Fruit fly (Drosophila melanogaster): ENCODE measurements around the gene ranshi.
A peak's percentile ranks its signal among the peaks of the same experiment; 100 is the strongest.

The ranshi gene

dm6 chr3R:8747134-8747870, 17.8 kb upstream of the ranshi start, which contains the start of the genes CG9801 and Nasp (continued):
- peak; percentile 62; the same call in 2 of the 3 replicates for TF ChIP-seq vnd (GFP tag; IDR thresholded peaks at IDR 0.05; ENCODE audit: partially characterized antibody)
- peak; percentile 44 for TF ChIP-seq slp2 (GFP tag; optimal IDR thresholded peaks at IDR 0.05)
- TF ChIP-seq ap (GFP tag; IDR thresholded peaks at IDR 0.05): no peak
- no peak for TF ChIP-seq Kr (GFP tag; optimal IDR thresholded peaks at IDR 0.05)
- TF ChIP-seq Sox102F (GFP tag; optimal IDR thresholded peaks at IDR 0.05): no peak
- peak; percentile 79 for TF ChIP-seq CG13287 (GFP tag; IDR thresholded peaks at IDR 0.05; ENCODE audit: partially characterized antibody)
- no peak for TF ChIP-seq salm (tag; optimal IDR thresholded peaks at IDR 0.05)
- TF ChIP-seq ash1 (GFP tag; optimal IDR thresholded peaks at IDR 0.05): no peak
- TF ChIP-seq CG4404 (GFP tag; IDR thresholded peaks at IDR 0.05): no peak
- TF ChIP-seq Antp (GFP tag; optimal IDR thresholded peaks at IDR 0.05): peak; percentile 50
- no peak for TF ChIP-seq esg (GFP tag; conservative IDR thresholded peaks at IDR 0.05)
- TF ChIP-seq luna (GFP tag; optimal IDR thresholded peaks at IDR 0.05): no peak
- peak; percentile 79 for TF ChIP-seq knrl (GFP tag; IDR thresholded peaks at IDR 0.05; ENCODE audit: partially characterized antibody)
- TF ChIP-seq Hand (GFP tag; optimal IDR thresholded peaks at IDR 0.05): no peak
- no peak for TF ChIP-seq CG4282 (GFP tag; optimal IDR thresholded peaks at IDR 0.05)
- TF ChIP-seq grau (tag; optimal IDR thresholded peaks at IDR 0.05): peak; percentile 28
- TF ChIP-seq Bgb (GFP tag; IDR thresholded peaks at IDR 0.05; ENCODE audit: partially characterized antibody): peak; percentile 84
- TF ChIP-seq cad (GFP tag; optimal IDR thresholded peaks at IDR 0.05): no peak
- peak; percentile 22 for TF ChIP-seq CG7839 (tag; optimal IDR thresholded peaks at IDR 0.05)
- peak; percentile 65; the same call in 2 of the 3 replicates for TF ChIP-seq CG11560 (tag; IDR thresholded peaks at IDR 0.05)
- TF ChIP-seq klu (GFP tag; IDR thresholded peaks at IDR 0.05): no peak
- TF ChIP-seq sisA (GFP tag; IDR thresholded peaks at IDR 0.05): peak; percentile 19; the same call in 1 of the 2 replicates
- TF ChIP-seq Ets97D (GFP tag; optimal IDR thresholded peaks at IDR 0.05): peak; percentile 95
- peak; percentile 69 for TF ChIP-seq CG3847 (GFP tag; IDR thresholded peaks at IDR 0.05)
- no peak for TF ChIP-seq caup (GFP tag; optimal IDR thresholded peaks at IDR 0.05; ENCODE audit: severe bottlenecking)
- peak; percentile 36; the same call in 1 of the 3 replicates for TF ChIP-seq Dbx (GFP tag; IDR thresholded peaks at IDR 0.05)
- 0 out of 2 replicates have a peak, but pooled peaks have one; percentile 6 for TF ChIP-seq CG11696 (GFP tag; IDR thresholded peaks at IDR 0.05)
- TF ChIP-seq vfl (GFP tag; optimal IDR thresholded peaks at IDR 0.05): peak; percentile 21
- TF ChIP-seq hkb (optimal IDR thresholded peaks at IDR 0.05): no peak
- TF ChIP-seq hkb (GFP tag; IDR thresholded peaks at IDR 0.05): peak; percentile 24; the same call in 1 of the 2 replicates
- no peak for TF ChIP-seq lov (optimal IDR thresholded peaks at IDR 0.05)
- TF ChIP-seq lov (GFP tag; IDR thresholded peaks at IDR 0.05): no peak
- no peak for TF ChIP-seq CG13296 (GFP tag; optimal IDR thresholded peaks at IDR 0.05)
- peak; percentile 9 for TF ChIP-seq Bdp1 (GFP tag; optimal IDR thresholded peaks at IDR 0.05)
- TF ChIP-seq Dfd (GFP tag; optimal IDR thresholded peaks at IDR 0.05): no peak
- TF ChIP-seq D (optimal IDR thresholded peaks at IDR 0.05): no peak
- TF ChIP-seq D (GFP tag; optimal IDR thresholded peaks at IDR 0.05): no peak
- peak; percentile 67 for TF ChIP-seq CG14710 (tag; optimal IDR thresholded peaks at IDR 0.05)
- no peak for TF ChIP-seq CG1832 (GFP tag; optimal IDR thresholded peaks at IDR 0.05)
- TF ChIP-seq CG15073 (GFP tag; optimal IDR thresholded peaks at IDR 0.05): no peak
- no peak for TF ChIP-seq odd (GFP tag; optimal IDR thresholded peaks at IDR 0.05)
- TF ChIP-seq CG14441 (GFP tag; IDR thresholded peaks at IDR 0.05): 0 out of 2 replicates have a peak, but pooled peaks have one; percentile 21
- TF ChIP-seq CG11504 (tag; optimal IDR thresholded peaks at IDR 0.05): peak; percentile 66
- peak; percentile 94 for TF ChIP-seq CG9797 (GFP tag; optimal IDR thresholded peaks at IDR 0.05)
- TF ChIP-seq CG2129 (GFP tag; IDR thresholded peaks at IDR 0.05; ENCODE audit: partially characterized antibody): no peak
- no peak for TF ChIP-seq CG31365 (tag; optimal IDR thresholded peaks at IDR 0.05)
- TF ChIP-seq Abd-B (GFP tag; optimal IDR thresholded peaks at IDR 0.05): peak; percentile 36
- TF ChIP-seq chm (GFP tag; IDR thresholded peaks at IDR 0.05): peak; percentile 74; the same call in 1 of the 2 replicates
- TF ChIP-seq Hr78 (GFP tag; optimal IDR thresholded peaks at IDR 0.05): no peak
- TF ChIP-seq ranshi (GFP tag; IDR thresholded peaks at IDR 0.05): no peak

All from whole organism, embryonic.